Fruit fly (Drosophila melanogaster) whole organism, embryonic: Measurements from ENCODE around the gene Rip11.

Source experiments
- BEAF-32 ChIP-seq: fragments of 200-800 bp; sonication (Bioruptor generic); optimal IDR thresholded peaks from 3 replicates; lab custom pipeline; 2017; ENCODE audit warnings: missing biosample characterization, missing genetic modification characterization, mild to moderate bottlenecking, moderate library complexity, missing genetic modification reagents
- CG1024 ChIP-seq: fragments of 200-800 bp; sonication (Bioruptor generic); IDR thresholded peaks from 2 replicates; pipeline ENCODE4 v1.3.6; 2022; ENCODE audit warnings: missing biosample characterization, missing genetic modification characterization
- CG10321 ChIP-seq: fragments of 200-800 bp; sonication (Bioruptor generic); IDR thresholded peaks from 2 replicates; pipeline ENCODE4 v1.3.6; 2022; ENCODE audit warnings: missing biosample characterization, missing genetic modification characterization
- CG10366 ChIP-seq: fragments of 200-800 bp; sonication (Bioruptor generic); IDR thresholded peaks from 2 replicates; pipeline ENCODE4 v1.3.6; 2022; ENCODE audit warnings: missing biosample characterization, missing genetic modification characterization
- CG11504 ChIP-seq: fragments of 200-800 bp; sonication (Bioruptor generic); optimal IDR thresholded peaks from 3 replicates; lab custom pipeline; 2019; ENCODE audit warnings: missing biosample characterization, mild to moderate bottlenecking, missing genetic modification characterization, moderate library complexity
- CG12071 ChIP-seq: fragments of 200-800 bp; sonication (Bioruptor generic); optimal IDR thresholded peaks from 3 replicates; lab custom pipeline; 2018; ENCODE audit warnings: missing biosample characterization, mild to moderate bottlenecking, missing genetic modification characterization
- CG14014 ChIP-seq: fragments of 200-800 bp; sonication (Bioruptor generic); IDR thresholded peaks from 2 replicates; pipeline ENCODE4 v1.3.6; 2022; ENCODE audit warnings: missing biosample characterization, missing genetic modification characterization
- CG14710 ChIP-seq: fragments of 200-800 bp; sonication (Bioruptor generic); optimal IDR thresholded peaks from 3 replicates; lab custom pipeline; 2019; ENCODE audit warnings: missing biosample characterization, mild to moderate bottlenecking, missing genetic modification characterization, moderate library complexity
- CG15073 ChIP-seq: fragments of 200-800 bp; sonication (Bioruptor generic); optimal IDR thresholded peaks from 2 replicates; lab custom pipeline; 2016; ENCODE audit warnings: missing biosample characterization, missing genetic modification characterization
- CG15479 ChIP-seq: fragments of 200-800 bp; sonication (Bioruptor generic); optimal IDR thresholded peaks from 3 replicates; lab custom pipeline; 2019; ENCODE audit warnings: missing biosample characterization, mild to moderate bottlenecking, missing genetic modification characterization, moderate library complexity
- CG1603 ChIP-seq: fragments of 200-800 bp; sonication (Bioruptor generic); optimal IDR thresholded peaks from 2 replicates; lab custom pipeline; 2019; ENCODE audit warnings: missing biosample characterization, mild to moderate bottlenecking, missing genetic modification characterization, moderate library complexity
- CG17359 ChIP-seq: fragments of 200-800 bp; sonication (Bioruptor generic); optimal IDR thresholded peaks from 3 replicates; lab custom pipeline; 2018; ENCODE audit warnings: missing biosample characterization, mild to moderate bottlenecking, missing genetic modification characterization, moderate library complexity
- CG17385 ChIP-seq: fragments of 200-800 bp; sonication (Bioruptor generic); optimal IDR thresholded peaks from 3 replicates; lab custom pipeline; 2018; ENCODE audit warnings: missing biosample characterization, mild to moderate bottlenecking, missing genetic modification characterization
- CG1792 ChIP-seq: fragments of 200-800 bp; sonication (Bioruptor generic); optimal IDR thresholded peaks from 2 replicates; lab custom pipeline; 2016; ENCODE audit warnings: missing biosample characterization, missing genetic modification characterization
- CG1832 ChIP-seq: fragments of 200-800 bp; sonication (Bioruptor generic); optimal IDR thresholded peaks from 2 replicates; lab custom pipeline; 2017; ENCODE audit warnings: missing biosample characterization, mild to moderate bottlenecking, missing genetic modification characterization, inconsistent platforms
- CG2199 ChIP-seq: fragments of 200-800 bp; sonication (Bioruptor generic); IDR thresholded peaks from 3 replicates; pipeline ENCODE4 v1.3.6; 2022; ENCODE audit warnings: missing biosample characterization, missing genetic modification characterization
- CG30431 ChIP-seq: fragments of 200-800 bp; sonication (Bioruptor generic); optimal IDR thresholded peaks from 2 replicates; lab custom pipeline; 2017; ENCODE audit warnings: missing biosample characterization, missing genetic modification characterization
- CG3847 ChIP-seq: fragments of 200-800 bp; sonication (Bioruptor generic); IDR thresholded peaks from 2 replicates; pipeline ENCODE4 v1.3.6; 2022; ENCODE audit warnings: missing biosample characterization, missing genetic modification characterization
- CG42726 ChIP-seq: fragments of 200-800 bp; sonication (Bioruptor generic); IDR thresholded peaks from 2 replicates; pipeline ENCODE4 v1.3.6; 2022; ENCODE audit warnings: missing biosample characterization, missing genetic modification characterization; ENCODE audit not compliant: partially characterized antibody
- CG4328 ChIP-seq: fragments of 200-800 bp; sonication (Bioruptor generic); optimal IDR thresholded peaks from 3 replicates; lab custom pipeline; 2017; ENCODE audit warnings: missing biosample characterization, missing genetic modification reagents, missing genetic modification characterization
- CG4707 ChIP-seq: fragments of 200-800 bp; sonication (Bioruptor generic); optimal IDR thresholded peaks from 2 replicates; lab custom pipeline; 2018; ENCODE audit warnings: missing biosample characterization, mild to moderate bottlenecking, missing genetic modification characterization, moderate library complexity
- CG6854 ChIP-seq: fragments of 200-800 bp; sonication (Bioruptor generic); optimal IDR thresholded peaks from 3 replicates; lab custom pipeline; 2017; ENCODE audit warnings: missing biosample characterization, mild to moderate bottlenecking, missing genetic modification characterization
- CG7928 ChIP-seq: fragments of 200-800 bp; sonication (Bioruptor generic); optimal IDR thresholded peaks from 2 replicates; lab custom pipeline; 2017; ENCODE audit warnings: missing biosample characterization, mild to moderate bottlenecking, missing genetic modification characterization
- CG7987 ChIP-seq: fragments of 200-800 bp; sonication (Bioruptor generic); optimal IDR thresholded peaks from 2 replicates; lab custom pipeline; 2018; ENCODE audit warnings: missing biosample characterization, mild to moderate bottlenecking, missing genetic modification characterization, moderate library complexity
- CG8089 ChIP-seq: fragments of 200-800 bp; sonication (Bioruptor generic); optimal IDR thresholded peaks from 3 replicates; lab custom pipeline; 2016; ENCODE audit warnings: missing biosample characterization, missing genetic modification characterization
- CG8359 ChIP-seq: fragments of 200-800 bp; sonication (Bioruptor generic); optimal IDR thresholded peaks from 2 replicates; lab custom pipeline; 2017; ENCODE audit warnings: missing biosample characterization, mild to moderate bottlenecking, missing genetic modification characterization, borderline replicate concordance
- CG8478 ChIP-seq: fragments of >200 bp; optimal IDR thresholded peaks from 2 replicates; lab custom pipeline; 2018
- CG8924 ChIP-seq: fragments of 200-800 bp; optimal IDR thresholded peaks from 3 replicates; lab custom pipeline; 2019; ENCODE audit warnings: missing biosample characterization, mild to moderate bottlenecking, missing genetic modification characterization, moderate library complexity
- CG9817 ChIP-seq: fragments of 200-800 bp; sonication (Bioruptor generic); optimal IDR thresholded peaks from 2 replicates; lab custom pipeline; 2018; ENCODE audit warnings: missing biosample characterization, mild to moderate bottlenecking, missing genetic modification characterization, moderate library complexity
- Deaf1 ChIP-seq: fragments of 200-800 bp; optimal IDR thresholded peaks from 3 replicates; lab custom pipeline; 2019; ENCODE audit warnings: missing biosample characterization, mild to moderate bottlenecking, missing genetic modification characterization, moderate library complexity
- Lhr ChIP-seq: fragments of 200-800 bp; sonication (Bioruptor generic); optimal IDR thresholded peaks from 3 replicates; lab custom pipeline; 2017; ENCODE audit warnings: mild to moderate bottlenecking, missing biosample characterization, missing genetic modification reagents, missing genetic modification characterization
- Lpt ChIP-seq: fragments of >200 bp; optimal IDR thresholded peaks from 2 replicates; lab custom pipeline; 2018; ENCODE audit warnings: missing biosample characterization, missing genetic modification characterization
- Meics ChIP-seq: fragments of 200-800 bp; sonication (Bioruptor generic); optimal IDR thresholded peaks from 2 replicates; lab custom pipeline; 2017; ENCODE audit warnings: missing biosample characterization, mild to moderate bottlenecking, missing genetic modification characterization
- NFAT ChIP-seq: fragments of 200-800 bp; sonication (Bioruptor generic); IDR thresholded peaks from 2 replicates; pipeline ENCODE4 v1.3.6; 2022; ENCODE audit warnings: missing biosample characterization, missing genetic modification characterization
- al ChIP-seq: fragments of 200-800 bp; sonication (Bioruptor generic); IDR thresholded peaks from 2 replicates; pipeline ENCODE4 v1.3.6; 2022; ENCODE audit warnings: missing biosample characterization, missing genetic modification characterization
- corto ChIP-seq: fragments of 200-800 bp; sonication (Bioruptor generic); optimal IDR thresholded peaks from 2 replicates; lab custom pipeline; 2016; ENCODE audit warnings: missing biosample characterization, mild to moderate bottlenecking, missing genetic modification characterization, moderate library complexity
- crp ChIP-seq, 2 experiments: fragments of 200-800 bp; sonication (Bioruptor generic); optimal IDR thresholded peaks; 2 replicates in 1 of 2; 3 replicates in 1 of 2; lab custom pipeline; 2017; ENCODE audit warnings: missing biosample characterization in 2 of 2, missing genetic modification characterization in 2 of 2, mild to moderate bottlenecking in 1 of 2, moderate library complexity in 1 of 2
- dmrt11E ChIP-seq: fragments of 200-800 bp; sonication (Bioruptor generic); optimal IDR thresholded peaks from 3 replicates; lab custom pipeline; 2018; ENCODE audit warnings: missing biosample characterization, mild to moderate bottlenecking, missing genetic modification characterization, moderate library complexity
- en ChIP-seq: fragments of 200-800 bp; sonication (Bioruptor generic); optimal IDR thresholded peaks from 2 replicates; lab custom pipeline; 2016; ENCODE audit warnings: missing biosample characterization, missing genetic modification characterization
- gcm ChIP-seq: fragments of 200-800 bp; sonication (Bioruptor generic); optimal IDR thresholded peaks from 2 replicates; lab custom pipeline; 2019; ENCODE audit warnings: missing biosample characterization, mild to moderate bottlenecking, missing genetic modification characterization, moderate library complexity
- kay ChIP-seq: fragments of 200-800 bp; sonication (Bioruptor generic); optimal IDR thresholded peaks from 2 replicates; lab custom pipeline; 2016; ENCODE audit warnings: missing biosample characterization, missing genetic modification characterization
- lbe ChIP-seq: fragments of 200-800 bp; sonication (Bioruptor generic); optimal IDR thresholded peaks from 2 replicates; lab custom pipeline; 2016; ENCODE audit warnings: missing biosample characterization, mild to moderate bottlenecking, missing genetic modification characterization
- nerfin-2 ChIP-seq: fragments of 200-800 bp; sonication (Bioruptor generic); IDR thresholded peaks from 2 replicates; pipeline ENCODE4 v1.3.6; 2022; ENCODE audit warnings: missing biosample characterization, missing genetic modification characterization; ENCODE audit not compliant: partially characterized antibody
- otp ChIP-seq: fragments of 200-800 bp; sonication (Bioruptor generic); IDR thresholded peaks from 3 replicates; pipeline ENCODE4, ENCODE4 v1.3.6; 2022; ENCODE audit warnings: missing biosample characterization, missing genetic modification characterization
- p53 ChIP-seq: fragments of 200-800 bp; sonication (Bioruptor generic); optimal IDR thresholded peaks from 2 replicates; lab custom pipeline; 2016; ENCODE audit warnings: missing biosample characterization, missing genetic modification characterization
- so ChIP-seq: fragments of 200-800 bp; sonication (Bioruptor generic); IDR thresholded peaks from 3 replicates; pipeline ENCODE4 v1.3.6; 2022; ENCODE audit warnings: missing biosample characterization, missing genetic modification characterization
- sqz ChIP-seq: fragments of 200-800 bp; sonication (Bioruptor generic); optimal IDR thresholded peaks from 3 replicates; lab custom pipeline; 2018; ENCODE audit warnings: missing biosample characterization, mild to moderate bottlenecking, missing genetic modification characterization
- sr ChIP-seq: fragments of 200-800 bp; sonication (Bioruptor generic); IDR thresholded peaks from 3 replicates; pipeline ENCODE4 v1.3.6; 2022; ENCODE audit warnings: missing biosample characterization, missing genetic modification characterization
- ttk ChIP-seq: fragments of 200-800 bp; sonication (Bioruptor generic); IDR thresholded peaks from 2 replicates; pipeline ENCODE4 v2.1.2; 2022; ENCODE audit warnings: missing biosample characterization, missing genetic modification characterization
- unc-4 ChIP-seq: fragments of 200-800 bp; sonication (Bioruptor generic); IDR thresholded peaks from 2 replicates; pipeline ENCODE4 v1.3.6; 2022; ENCODE audit warnings: missing biosample characterization, missing genetic modification characterization; ENCODE audit not compliant: partially characterized antibody
- wor ChIP-seq: fragments of 200-800 bp; sonication (Bioruptor generic); IDR thresholded peaks from 2 replicates; pipeline ENCODE4 v1.3.6; 2022; ENCODE audit warnings: missing biosample characterization, missing genetic modification characterization
- zfh1 ChIP-seq: fragments of 200-800 bp; sonication (Bioruptor generic); IDR thresholded peaks from 3 replicates; pipeline ENCODE4 v1.3.6; 2022; ENCODE audit warnings: missing biosample characterization, missing genetic modification characterization

The Rip11 gene

dm6 chrX:18657502-18657947 is 10.1 kb upstream of the Rip11 start, which contains the start of gene fu (continued):
- TF ChIP-seq zfh1 (GFP tag; lab: Robert Waterston, UW) (no peak), CG11504 (peak; percentile 50), en (no peak), CG14710 (peak; percentile 45), crp (GFP tag; optimal IDR thresholded peaks at IDR 0.05; lab: Kevin White, UChicago) (no peak), CG1832 (GFP tag; lab: Kevin White, UChicago) (no peak), CG30431 (GFP tag; lab: Kevin White, UChicago) (no peak), CG42726 (no peak), dmrt11E (peak; percentile 7), CG1792 (GFP tag; lab: Kevin White, UChicago) (no peak), p53 (GFP tag; lab: Kevin White, UChicago) (no peak), Meics (GFP tag; lab: Kevin White, UChicago) (no peak), CG1603 (tag; lab: Kevin White, UChicago) (no peak), otp (GFP tag; lab: Robert Waterston, UW) (no peak), CG7928 (GFP tag; lab: Kevin White, UChicago) (no peak), CG7987 (no peak), corto (GFP tag; lab: Kevin White, UChicago) (no peak), CG14014 (no peak), CG10366 (GFP tag; lab: Robert Waterston, UW) (peak; percentile 92), sr (no peak), CG4328 (peak; percentile 22), CG8924 (peak; percentile 53), CG2199 (no peak), CG15073 (no peak), CG8359 (GFP tag; lab: Kevin White, UChicago) (no peak), CG12071 (GFP tag; lab: Kevin White, UChicago) (no peak), CG10321 (GFP tag; lab: Robert Waterston, UW) (no peak), NFAT (no peak), kay (GFP tag; lab: Kevin White, UChicago) (no peak), Lhr (GFP tag; lab: Kevin White, UChicago) (no peak), nerfin-2 (GFP tag; lab: Robert Waterston, UW) (no peak), unc-4 (GFP tag; lab: Robert Waterston, UW) (no peak), Lpt (GFP tag; lab: Kevin White, UChicago) (no peak), so (GFP tag; lab: Robert Waterston, UW) (no peak), CG17359 (tag; lab: Kevin White, UChicago) (no peak), CG8089 (no peak), sqz (GFP tag; lab: Kevin White, UChicago) (no peak), CG1024 (GFP tag; lab: Robert Waterston, UW) (no peak), CG8478 (no peak), CG6854 (GFP tag; lab: Kevin White, UChicago) (no peak), CG15479 (GFP tag; lab: Kevin White, UChicago) (no peak), CG17385 (GFP tag; lab: Kevin White, UChicago) (peak; percentile 28), CG3847 (GFP tag; lab: Robert Waterston, UW) (no peak), lbe (no peak), ttk (GFP tag; lab: Robert Waterston, UW) (no peak), BEAF-32 (GFP tag; lab: Kevin White, UChicago) (no peak), CG4707 (no peak), wor (GFP tag; lab: Robert Waterston, UW) (no peak), al (GFP tag; lab: Robert Waterston, UW) (no peak), Deaf1 (peak; percentile 10), CG9817 (tag; lab: Kevin White, UChicago) (no peak), gcm (GFP tag; lab: Kevin White, UChicago) (no peak)
